Worm (Caenorhabditis elegans) whole organism, late embryonic: ENCODE data around the gene F53F4.4.

Experiments
- C08G9.2 ChIP-seq: sonication (generic microtip); optimal IDR thresholded peaks from 2 replicates; lab custom pipeline; 2016; ENCODE audit warnings: mild to moderate bottlenecking, missing genetic modification characterization, moderate library complexity, missing compliant biosample characterization
- F13H6.1 ChIP-seq: sonication (generic microtip); optimal IDR thresholded peaks from 2 replicates; lab custom pipeline; 2016; ENCODE audit warnings: missing genetic modification characterization, missing compliant biosample characterization
- K02D7.2 ChIP-seq: sonication (generic microtip); optimal IDR thresholded peaks from 2 replicates; lab custom pipeline; 2017; ENCODE audit warnings: mild to moderate bottlenecking, missing genetic modification characterization, missing compliant biosample characterization
- K09A11.1 ChIP-seq: sonication (generic microtip); optimal IDR thresholded peaks from 2 replicates; lab custom pipeline; 2017; ENCODE audit warnings: antibody characterized with exemption, mild to moderate bottlenecking, missing genetic modification characterization, missing compliant biosample characterization; ENCODE audit not compliant: insufficient read depth
- T23F11.4 ChIP-seq: fragments of 200-800 bp; sonication (Bioruptor generic); optimal IDR thresholded peaks from 2 replicates; lab custom pipeline; 2018; ENCODE audit warnings: mild to moderate bottlenecking, missing genetic modification characterization, missing compliant biosample characterization
- Y22D7AL.16 ChIP-seq: sonication (generic microtip); optimal IDR thresholded peaks from 2 replicates; lab custom pipeline; 2016; ENCODE audit warnings: missing genetic modification characterization, missing compliant biosample characterization
- ceh-14 ChIP-seq: sonication (generic microtip); optimal IDR thresholded peaks from 2 replicates; lab custom pipeline; 2016; ENCODE audit warnings: missing genotype, missing genetic modification characterization, missing compliant biosample characterization
- ceh-18 ChIP-seq: sonication (generic microtip); optimal IDR thresholded peaks from 2 replicates; lab custom pipeline; 2016; ENCODE audit warnings: missing genetic modification characterization, missing compliant biosample characterization
- ceh-2 ChIP-seq: sonication (generic microtip); optimal IDR thresholded peaks from 2 replicates; lab custom pipeline; 2016; ENCODE audit warnings: missing genotype, missing genetic modification characterization, missing compliant biosample characterization
- ceh-30 ChIP-seq: fragments of 150-350 bp; optimal IDR thresholded peaks from 2 replicates; lab custom pipeline; 2014; ENCODE audit warnings: missing biosample characterization, missing genetic modification characterization
- ceh-31 ChIP-seq: sonication (generic microtip); optimal IDR thresholded peaks from 2 replicates; lab custom pipeline; 2016; ENCODE audit warnings: missing genetic modification characterization, missing compliant biosample characterization
- ceh-34 ChIP-seq: sonication (generic microtip); optimal IDR thresholded peaks from 2 replicates; lab custom pipeline; 2016; ENCODE audit warnings: mild to moderate bottlenecking, missing genetic modification characterization, missing compliant biosample characterization
- ceh-48 ChIP-seq: sonication (generic microtip); optimal IDR thresholded peaks from 2 replicates; lab custom pipeline; 2016; ENCODE audit warnings: missing genetic modification characterization, inconsistent platforms, missing compliant biosample characterization
- ceh-9 ChIP-seq: sonication (generic microtip); optimal IDR thresholded peaks from 2 replicates; lab custom pipeline; 2016; ENCODE audit warnings: mild to moderate bottlenecking, missing genetic modification characterization, inconsistent platforms, missing compliant biosample characterization
- che-1 ChIP-seq: sonication (generic microtip); optimal IDR thresholded peaks from 2 replicates; lab custom pipeline; 2016; ENCODE audit warnings: mild to moderate bottlenecking, missing genetic modification characterization, missing compliant biosample characterization
- dmd-4 ChIP-seq: sonication (generic microtip); optimal IDR thresholded peaks from 2 replicates; lab custom pipeline; 2016; ENCODE audit warnings: borderline replicate concordance, missing genetic modification characterization, missing compliant biosample characterization
- dve-1 ChIP-seq: sonication (generic microtip); optimal IDR thresholded peaks from 2 replicates; lab custom pipeline; 2017; ENCODE audit warnings: antibody characterized with exemption, mild to moderate bottlenecking, missing genetic modification characterization, missing compliant biosample characterization
- elt-2 ChIP-seq: sonication (generic microtip); optimal IDR thresholded peaks from 2 replicates; lab custom pipeline; 2016; ENCODE audit warnings: missing genetic modification reagents, missing genetic modification characterization, missing compliant biosample characterization
- ets-4 ChIP-seq: sonication (generic microtip); optimal IDR thresholded peaks from 2 replicates; lab custom pipeline; 2016; ENCODE audit warnings: missing genetic modification characterization, missing compliant biosample characterization
- eyg-1 ChIP-seq: sonication (generic microtip); optimal IDR thresholded peaks from 2 replicates; lab custom pipeline; 2016; ENCODE audit warnings: missing genotype, missing genetic modification characterization, missing compliant biosample characterization
- fkh-6 ChIP-seq: sonication (generic microtip); optimal IDR thresholded peaks from 2 replicates; lab custom pipeline; 2016; ENCODE audit warnings: missing genetic modification characterization, missing compliant biosample characterization
- hlh-13 ChIP-seq: fragments of 200-800 bp; sonication (Bioruptor generic); optimal IDR thresholded peaks from 2 replicates; lab custom pipeline; 2018; ENCODE audit warnings: mild to moderate bottlenecking, missing genetic modification characterization, missing compliant biosample characterization
- hlh-15 ChIP-seq: sonication (generic microtip); optimal IDR thresholded peaks from 2 replicates; lab custom pipeline; 2016; ENCODE audit warnings: missing genetic modification characterization, missing compliant biosample characterization
- hlh-30 ChIP-seq: sonication (generic microtip); optimal IDR thresholded peaks from 2 replicates; lab custom pipeline; 2017; ENCODE audit warnings: antibody characterized with exemption, missing genetic modification characterization, missing compliant biosample characterization; ENCODE audit not compliant: insufficient read depth
- hlh-6 ChIP-seq: sonication (generic microtip); optimal IDR thresholded peaks from 2 replicates; lab custom pipeline; 2016; ENCODE audit warnings: missing genotype, missing genetic modification characterization, missing compliant biosample characterization
- hlh-8 ChIP-seq: sonication (generic microtip); optimal IDR thresholded peaks from 2 replicates; lab custom pipeline; 2016; ENCODE audit warnings: missing genotype, missing genetic modification characterization, missing compliant biosample characterization
- lin-11 ChIP-seq: fragments of 200-800 bp; sonication (Bioruptor generic); optimal IDR thresholded peaks from 2 replicates; lab custom pipeline; 2018; ENCODE audit warnings: mild to moderate bottlenecking, missing genetic modification characterization, missing compliant biosample characterization
- madf-2 ChIP-seq: sonication (generic microtip); optimal IDR thresholded peaks from 2 replicates; lab custom pipeline; 2017; ENCODE audit warnings: missing genetic modification characterization, missing compliant biosample characterization
- nhr-11 ChIP-seq: fragments of 150-350 bp; optimal IDR thresholded peaks from 2 replicates; lab custom pipeline; 2014; ENCODE audit warnings: missing biosample characterization, missing genetic modification characterization
- npax-4 ChIP-seq: sonication (generic microtip); optimal IDR thresholded peaks from 2 replicates; lab custom pipeline; 2016; ENCODE audit warnings: missing genetic modification characterization, missing compliant biosample characterization
- pag-3 ChIP-seq: sonication (generic microtip); optimal IDR thresholded peaks from 2 replicates; lab custom pipeline; 2016; ENCODE audit warnings: missing compliant biosample characterization, missing genetic modification characterization, borderline replicate concordance
- pat-9 ChIP-seq: fragments of 200-800 bp; sonication (Bioruptor generic); optimal IDR thresholded peaks from 2 replicates; lab custom pipeline; 2018; ENCODE audit warnings: mild to moderate bottlenecking, missing genetic modification characterization, moderate library complexity, missing compliant biosample characterization
- pha-2 ChIP-seq: sonication (generic microtip); optimal IDR thresholded peaks from 2 replicates; lab custom pipeline; 2017; ENCODE audit warnings: mild to moderate bottlenecking, missing genetic modification characterization, missing compliant biosample characterization
- pha-4 ChIP-seq: fragments of 150-350 bp; optimal IDR thresholded peaks from 2 replicates; lab custom pipeline; 2018; ENCODE audit warnings: missing biosample characterization, missing genetic modification reagents, missing genetic modification characterization
- pqm-1 ChIP-seq: sonication (generic microtip); optimal IDR thresholded peaks from 2 replicates; lab custom pipeline; 2016; ENCODE audit warnings: missing genetic modification characterization, missing compliant biosample characterization
- ref-2 ChIP-seq: sonication (generic microtip); optimal IDR thresholded peaks from 2 replicates; lab custom pipeline; 2016; ENCODE audit warnings: missing genetic modification characterization, missing compliant biosample characterization
- syd-9 ChIP-seq: sonication (generic microtip); optimal IDR thresholded peaks from 2 replicates; lab custom pipeline; 2016; ENCODE audit warnings: mild to moderate bottlenecking, missing genetic modification characterization, moderate library complexity, missing compliant biosample characterization
- tbx-7 ChIP-seq: sonication (generic microtip); optimal IDR thresholded peaks from 2 replicates; lab custom pipeline; 2016; ENCODE audit warnings: missing genotype, missing genetic modification characterization, missing compliant biosample characterization
- unc-3 ChIP-seq, 2 experiments: fragments of 200-800 bp in 1 of 2; sonication (Bioruptor generic) in 1 of 2; sonication (generic microtip) in 1 of 2; conservative IDR thresholded peaks in 1 of 2; optimal IDR thresholded peaks in 1 of 2; 2 replicates each; pipeline versions ENCODE4 v1.3.6 to Lab custom; 2016 to 2022; ENCODE audit warnings: missing compliant biosample characterization in 2 of 2, missing genetic modification characterization in 2 of 2, missing genetic modification reagents in 1 of 2
- unc-55 ChIP-seq: sonication (generic microtip); optimal IDR thresholded peaks from 2 replicates; lab custom pipeline; 2017; ENCODE audit warnings: missing biosample characterization, missing genetic modification reagents, missing genetic modification characterization
- unc-86 ChIP-seq: sonication (generic microtip); optimal IDR thresholded peaks from 2 replicates; lab custom pipeline; 2016; ENCODE audit warnings: missing genetic modification characterization, missing compliant biosample characterization
- zip-5 ChIP-seq: sonication (generic microtip); optimal IDR thresholded peaks from 2 replicates; lab custom pipeline; 2016; ENCODE audit warnings: missing genetic modification characterization, missing compliant biosample characterization
- ztf-16 ChIP-seq: sonication (generic microtip); optimal IDR thresholded peaks from 2 replicates; lab custom pipeline; 2017; ENCODE audit warnings: missing genetic modification characterization, missing compliant biosample characterization

Gene F53F4.4

DNA sequence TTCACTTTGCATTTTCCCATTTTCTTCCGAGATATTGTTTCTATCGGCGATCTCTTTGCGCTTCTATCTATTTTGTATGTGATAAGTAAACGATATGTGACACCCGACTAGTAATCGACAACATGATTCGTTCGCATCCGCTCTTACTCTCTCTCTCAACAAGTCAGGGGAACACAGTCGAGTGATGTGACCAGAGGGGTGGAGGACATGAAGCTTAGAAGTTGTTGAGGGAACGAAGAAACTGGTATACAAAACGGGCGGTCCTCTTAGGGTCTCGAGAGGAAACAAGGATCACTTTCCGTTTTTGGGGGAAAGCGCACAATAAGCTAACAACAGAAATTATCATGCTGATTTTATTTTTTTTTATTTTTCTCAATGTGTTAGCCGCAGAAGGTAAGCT is at the start of gene F53F4.4:
Gene F53F4.4, plus strand, starts transcription at position 301 of the 400 bp plus-strand sequence.
- TF ChIP-seq ref-2 (tag; lab: Kevin White, UChicago) (no peak), syd-9 (no peak), ceh-30 (no peak), unc-55 (GFP tag; lab: Kevin White, UChicago) (no peak), ceh-2 (no peak), pag-3 (tag; lab: Kevin White, UChicago) (no peak), dve-1 (no peak), eyg-1 (no peak), hlh-30 (tag; lab: Kevin White, UChicago) (no peak), ceh-48 (tag; lab: Kevin White, UChicago) (no peak), pqm-1 (tag; lab: Kevin White, UChicago) (no peak)

DNA sequence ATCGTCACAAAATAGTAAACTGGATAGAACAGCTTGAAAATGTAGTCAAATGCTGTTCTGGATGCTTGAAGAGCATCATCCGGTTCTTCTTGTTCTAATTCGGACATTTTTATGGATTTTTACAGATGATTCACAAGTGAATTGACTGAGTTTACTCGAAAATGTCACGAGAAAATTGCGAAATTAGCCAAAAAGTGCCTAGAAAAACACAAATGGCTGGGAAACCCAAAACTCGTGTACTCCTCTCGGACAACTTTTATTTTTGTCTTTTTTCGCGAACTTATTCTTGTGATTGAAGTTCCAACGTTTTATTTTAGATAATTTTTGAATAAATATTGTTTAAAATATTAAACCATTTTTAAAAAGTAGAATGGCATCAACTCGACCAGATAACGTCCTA is 41.6 kb upstream of the F53F4.4 start, which contains the start of the genes C56A3.4 and C56A3.5:
Gene C56A3.4, minus strand, starts transcription at position 154 of the 400 bp plus-strand sequence.
Gene C56A3.5, plus strand, starts transcription at position 367 of the 400 bp plus-strand sequence.
- peak; percentile 16 for TF ChIP-seq ceh-31 (tag; lab: Kevin White, UChicago)
- TF ChIP-seq ceh-30: no peak
- TF ChIP-seq unc-86 (tag; lab: Kevin White, UChicago): no peak
- TF ChIP-seq, all 69 proteins: peak for 1

DNA sequence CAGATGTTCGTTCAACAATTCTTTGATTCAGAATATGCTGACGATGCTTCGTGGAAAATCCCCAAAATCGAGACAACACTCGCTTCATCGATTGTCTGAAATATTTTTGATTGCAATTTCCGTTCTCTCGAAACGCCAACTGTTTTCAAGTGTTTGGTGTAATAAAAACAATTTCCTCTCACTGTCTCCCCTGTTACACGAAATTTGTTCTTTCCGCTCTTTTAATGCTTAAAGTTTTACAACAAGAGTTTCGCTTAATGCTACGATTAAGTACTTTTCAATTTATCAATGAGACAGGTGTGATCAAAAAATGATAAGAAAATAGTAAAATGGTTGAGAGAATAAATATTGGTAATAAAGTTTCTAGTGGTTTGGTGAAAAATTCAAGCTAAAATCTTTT is 36.9 kb upstream of the F53F4.4 start, which contains the start of gene C56A3.6:
Gene C56A3.6, minus strand, starts transcription at position 101 of the 400 bp plus-strand sequence.
- TF ChIP-seq ceh-14 (tag; lab: Kevin White, UChicago): no peak
- TF ChIP-seq T23F11.4: no peak
- TF ChIP-seq ceh-30: no peak
- no peak for TF ChIP-seq ceh-34
- no peak for TF ChIP-seq dmd-4 (tag; lab: Kevin White, UChicago)
- no peak for TF ChIP-seq K02D7.2 (tag; lab: Kevin White, UChicago)
- no peak for TF ChIP-seq pat-9 (tag; lab: Kevin White, UChicago)
- TF ChIP-seq ztf-16 (tag; lab: Kevin White, UChicago): no peak
- no peak for TF ChIP-seq zip-5
- no peak for TF ChIP-seq ets-4 (tag; lab: Kevin White, UChicago)
- TF ChIP-seq npax-4 (tag; lab: Kevin White, UChicago): no peak
- no peak for TF ChIP-seq Y22D7AL.16 (tag; lab: Kevin White, UChicago)
- TF ChIP-seq K09A11.1 (tag; lab: Kevin White, UChicago): no peak
- TF ChIP-seq lin-11 (tag; lab: Kevin White, UChicago): no peak

DNA sequence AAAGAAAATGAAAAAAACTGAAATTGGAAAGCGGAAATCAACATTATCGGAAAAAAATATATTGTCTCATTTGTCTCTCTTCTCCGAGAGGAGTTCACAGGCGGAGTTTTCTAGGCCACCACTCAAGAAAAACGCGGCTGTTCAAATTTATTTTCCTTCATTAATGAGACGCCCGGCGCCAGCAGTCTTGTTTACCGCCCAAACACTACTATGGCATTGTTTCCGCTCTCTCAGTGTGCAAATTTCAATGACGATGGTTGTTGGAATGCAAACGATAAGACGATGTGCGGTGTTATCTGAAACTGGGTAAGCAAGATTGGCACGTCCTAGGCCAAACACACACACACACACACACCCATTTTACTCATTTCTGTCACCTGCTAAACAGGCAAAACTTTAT is 36.4 kb upstream of the F53F4.4 start, which contains the start of gene cav-2:
Gene cav-2, plus strand, starts transcription at position 359 of the 400 bp plus-strand sequence.
- TF ChIP-seq pag-3 (tag; lab: Kevin White, UChicago): no peak
- peak; percentile 63 for TF ChIP-seq ceh-14 (tag; lab: Kevin White, UChicago)
- no peak for TF ChIP-seq madf-2 (tag; lab: Kevin White, UChicago)
- TF ChIP-seq ceh-2: peak; percentile 91
- TF ChIP-seq hlh-8 (tag; lab: Kevin White, UChicago): peak; percentile 55
- TF ChIP-seq unc-3 (GFP tag; conservative IDR thresholded peaks at IDR 0.05; lab: Robert Waterston, UW): no peak
- no peak for TF ChIP-seq unc-3 (tag; optimal IDR thresholded peaks at IDR 0.05; lab: Kevin White, UChicago)
- peak; percentile 48 for TF ChIP-seq ceh-18 (tag; lab: Kevin White, UChicago)
- no peak for TF ChIP-seq nhr-11 (tag; lab: Kevin White, UChicago)
- no peak for TF ChIP-seq dmd-4 (tag; lab: Kevin White, UChicago)
- no peak for TF ChIP-seq hlh-6 (tag; lab: Kevin White, UChicago)
- no peak for TF ChIP-seq lin-11 (tag; lab: Kevin White, UChicago)
- TF ChIP-seq hlh-30 (tag; lab: Kevin White, UChicago): no peak
- TF ChIP-seq eyg-1: peak; percentile 10
- no peak for TF ChIP-seq ceh-9 (tag; lab: Kevin White, UChicago)
- TF ChIP-seq pha-2: no peak
- TF ChIP-seq pha-4 (tag; lab: Kevin White, UChicago): no peak
- TF ChIP-seq ceh-48 (tag; lab: Kevin White, UChicago): peak; percentile 13
- TF ChIP-seq tbx-7 (tag; lab: Kevin White, UChicago): peak; percentile 86
- peak; percentile 41 for TF ChIP-seq fkh-6 (tag; lab: Kevin White, UChicago)
- no peak for TF ChIP-seq hlh-15
- TF ChIP-seq hlh-13 (GFP tag; lab: Kevin White, UChicago): no peak
- TF ChIP-seq elt-2 (tag; lab: Kevin White, UChicago): peak; percentile 81
- TF ChIP-seq F13H6.1 (tag; lab: Kevin White, UChicago): peak; percentile 57
- no peak for TF ChIP-seq che-1 (tag; lab: Kevin White, UChicago)
- peak; percentile 86 for TF ChIP-seq pqm-1 (tag; lab: Kevin White, UChicago)
- TF ChIP-seq ceh-31 (tag; lab: Kevin White, UChicago): peak; percentile 89
- no peak for TF ChIP-seq Y22D7AL.16 (tag; lab: Kevin White, UChicago)
- peak; percentile 83 for TF ChIP-seq ets-4 (tag; lab: Kevin White, UChicago)
- TF ChIP-seq unc-86 (tag; lab: Kevin White, UChicago): peak; percentile 12
- no peak for TF ChIP-seq T23F11.4
- TF ChIP-seq C08G9.2 (tag; lab: Kevin White, UChicago): peak; percentile 97
- TF ChIP-seq pat-9 (tag; lab: Kevin White, UChicago): no peak
- TF ChIP-seq K02D7.2 (tag; lab: Kevin White, UChicago): no peak
